Fruit fly (Drosophila melanogaster) whole organism, embryonic: ENCODE data around the gene mst.

ENCODE experiments used
- ATbp ChIP-seq: fragments of 200-800 bp; sonication (Bioruptor generic); optimal IDR thresholded peaks from 2 replicates; lab custom pipeline; 2017; ENCODE audit warnings: missing biosample characterization, mild to moderate bottlenecking, missing genetic modification characterization, missing genetic modification reagents
- Atf-2 ChIP-seq: fragments of 200-800 bp; sonication (Bioruptor generic); optimal IDR thresholded peaks from 2 replicates; lab custom pipeline; 2016; ENCODE audit warnings: missing biosample characterization, missing genetic modification characterization
- BtbVII ChIP-seq: fragments of 200-800 bp; sonication (Bioruptor generic); optimal IDR thresholded peaks from 3 replicates; lab custom pipeline; 2017; ENCODE audit warnings: missing biosample characterization, mild to moderate bottlenecking, missing genetic modification characterization
- CG13624 ChIP-seq: fragments of 200-800 bp; sonication (Bioruptor generic); optimal IDR thresholded peaks from 2 replicates; lab custom pipeline; 2016; ENCODE audit warnings: missing biosample characterization, missing genetic modification characterization
- CG14441 ChIP-seq: fragments of 200-800 bp; sonication (Bioruptor generic); IDR thresholded peaks from 2 replicates; pipeline ENCODE4 v1.3.6; 2022; ENCODE audit warnings: missing biosample characterization, missing genetic modification characterization
- CG16779 ChIP-seq: fragments of 200-800 bp; sonication (Bioruptor generic); IDR thresholded peaks from 2 replicates; pipeline ENCODE4 v1.3.6; 2022; ENCODE audit warnings: missing biosample characterization, missing genetic modification characterization
- CG16813 ChIP-seq: fragments of 200-800 bp; sonication (Bioruptor generic); IDR thresholded peaks from 3 replicates; pipeline ENCODE4 v1.3.6; 2022; ENCODE audit warnings: missing biosample characterization, missing genetic modification characterization; ENCODE audit not compliant: partially characterized antibody
- CG16863 ChIP-seq: fragments of 200-800 bp; sonication (Bioruptor generic); optimal IDR thresholded peaks from 3 replicates; lab custom pipeline; 2016; ENCODE audit warnings: missing biosample characterization, missing genetic modification characterization
- CG17361 ChIP-seq: fragments of 200-800 bp; sonication (Bioruptor generic); IDR thresholded peaks from 3 replicates; pipeline ENCODE4 v1.3.6; 2022; ENCODE audit warnings: missing biosample characterization, missing genetic modification characterization
- CG2678 ChIP-seq: fragments of 200-800 bp; sonication (Bioruptor generic); optimal IDR thresholded peaks from 3 replicates; lab custom pipeline; 2019; ENCODE audit warnings: missing biosample characterization, mild to moderate bottlenecking, missing genetic modification characterization, moderate library complexity
- CG30403 ChIP-seq: fragments of 200-800 bp; sonication (Bioruptor generic); optimal IDR thresholded peaks from 3 replicates; lab custom pipeline; 2016; ENCODE audit warnings: missing biosample characterization, missing genetic modification characterization
- CG3726 ChIP-seq: fragments of 200-800 bp; sonication (Bioruptor generic); IDR thresholded peaks from 3 replicates; pipeline ENCODE4, ENCODE4 v1.3.6; 2022; ENCODE audit warnings: missing biosample characterization, missing genetic modification characterization
- CG4730 ChIP-seq: fragments of 200-800 bp; sonication (Bioruptor generic); IDR thresholded peaks from 2 replicates; pipeline ENCODE4 v1.3.6; 2022; ENCODE audit warnings: missing biosample characterization, missing genetic modification characterization
- CG5180 ChIP-seq: fragments of 200-800 bp; sonication (Bioruptor generic); optimal IDR thresholded peaks from 3 replicates; lab custom pipeline; 2017; ENCODE audit warnings: missing biosample characterization, missing genetic modification characterization, mild to moderate bottlenecking, moderate library complexity, missing genetic modification reagents
- CG6175 ChIP-seq: fragments of 200-800 bp; sonication (Bioruptor generic); IDR thresholded peaks from 3 replicates; pipeline ENCODE4 v1.3.6; 2022; ENCODE audit warnings: missing biosample characterization, missing genetic modification characterization
- CG6654 ChIP-seq: fragments of 200-800 bp; sonication (Bioruptor generic); optimal IDR thresholded peaks from 2 replicates; lab custom pipeline; 2017; ENCODE audit warnings: missing biosample characterization, mild to moderate bottlenecking, missing genetic modification characterization
- CG6683 ChIP-seq: fragments of 200-800 bp; sonication (Bioruptor generic); optimal IDR thresholded peaks from 2 replicates; lab custom pipeline; 2017; ENCODE audit warnings: missing biosample characterization, mild to moderate bottlenecking, missing genetic modification characterization, missing genetic modification reagents
- CG7271 ChIP-seq: fragments of 200-800 bp; sonication (Bioruptor generic); optimal IDR thresholded peaks from 2 replicates; lab custom pipeline; 2018; ENCODE audit warnings: missing biosample characterization, mild to moderate bottlenecking, missing genetic modification characterization, moderate library complexity
- CG7786 ChIP-seq: fragments of 200-800 bp; sonication (Bioruptor generic); optimal IDR thresholded peaks from 2 replicates; lab custom pipeline; 2016; ENCODE audit warnings: missing biosample characterization, missing genetic modification characterization
- CG8944 ChIP-seq: fragments of 200-800 bp; sonication (Bioruptor generic); optimal IDR thresholded peaks from 3 replicates; lab custom pipeline; 2016; ENCODE audit warnings: missing biosample characterization, missing genetic modification characterization
- CG9932 ChIP-seq: fragments of 200-800 bp; sonication (Bioruptor generic); IDR thresholded peaks from 2 replicates; pipeline ENCODE4 v1.3.6; 2022; ENCODE audit warnings: missing biosample characterization, missing genetic modification characterization
- CHES-1-like ChIP-seq: fragments of 200-800 bp; sonication (Bioruptor generic); optimal IDR thresholded peaks from 2 replicates; lab custom pipeline; 2016; ENCODE audit warnings: missing biosample characterization, missing genetic modification characterization
- Dbx ChIP-seq: fragments of 200-800 bp; sonication (Bioruptor generic); IDR thresholded peaks from 3 replicates; pipeline ENCODE4 v1.3.6; 2022; ENCODE audit warnings: missing biosample characterization, missing genetic modification characterization
- Dp ChIP-seq: fragments of 200-800 bp; sonication (Bioruptor generic); optimal IDR thresholded peaks from 2 replicates; lab custom pipeline; 2018; ENCODE audit warnings: missing biosample characterization, mild to moderate bottlenecking, missing genetic modification characterization, moderate library complexity
- Drgx ChIP-seq: fragments of 200-800 bp; sonication (Bioruptor generic); IDR thresholded peaks from 2 replicates; pipeline ENCODE4 v1.3.6; 2022; ENCODE audit warnings: missing biosample characterization, missing genetic modification characterization
- ERR ChIP-seq: fragments of 200-800 bp; sonication (Bioruptor generic); optimal IDR thresholded peaks from 2 replicates; lab custom pipeline; 2016; ENCODE audit warnings: missing biosample characterization, missing genetic modification characterization
- Gsc ChIP-seq: fragments of 200-800 bp; sonication (Bioruptor generic); IDR thresholded peaks from 2 replicates; pipeline ENCODE4 v1.3.6; 2022; ENCODE audit warnings: missing biosample characterization, missing genetic modification characterization
- H15 ChIP-seq: fragments of 200-800 bp; sonication (Bioruptor generic); IDR thresholded peaks from 3 replicates; pipeline ENCODE4 v1.3.6; 2022; ENCODE audit warnings: missing biosample characterization, missing genetic modification characterization
- MTF-1 ChIP-seq: fragments of 200-800 bp; sonication (Bioruptor generic); optimal IDR thresholded peaks from 2 replicates; lab custom pipeline; 2018; ENCODE audit warnings: missing biosample characterization, mild to moderate bottlenecking, missing genetic modification characterization, borderline replicate concordance
- Max ChIP-seq: fragments of 200-800 bp; sonication (Bioruptor generic); optimal IDR thresholded peaks from 2 replicates; lab custom pipeline; 2016; ENCODE audit warnings: missing biosample characterization, mild to moderate bottlenecking, missing genetic modification characterization
- NFAT ChIP-seq: fragments of 200-800 bp; sonication (Bioruptor generic); IDR thresholded peaks from 2 replicates; pipeline ENCODE4 v1.3.6; 2022; ENCODE audit warnings: missing biosample characterization, missing genetic modification characterization
- Rfx ChIP-seq: fragments of 200-800 bp; sonication (Bioruptor generic); IDR thresholded peaks from 2 replicates; pipeline ENCODE4 v1.3.6; 2022; ENCODE audit warnings: missing biosample characterization, missing genetic modification characterization
- Taf1 ChIP-seq: fragments of 200-800 bp; sonication (Bioruptor generic); IDR thresholded peaks from 2 replicates; pipeline ENCODE4 v1.3.6; 2022; ENCODE audit warnings: missing biosample characterization, missing genetic modification characterization
- bcd ChIP-seq: fragments of 200-800 bp; sonication (Bioruptor generic); optimal IDR thresholded peaks from 2 replicates; lab custom pipeline; 2017; ENCODE audit warnings: missing biosample characterization, mild to moderate bottlenecking, missing genetic modification characterization
- caup ChIP-seq: fragments of 200-800 bp; sonication (Bioruptor generic); optimal IDR thresholded peaks from 3 replicates; lab custom pipeline; 2017; ENCODE audit warnings: missing biosample characterization, mild to moderate bottlenecking, missing genetic modification characterization, moderate library complexity; ENCODE audit not compliant: severe bottlenecking
- corto ChIP-seq: fragments of 200-800 bp; sonication (Bioruptor generic); optimal IDR thresholded peaks from 2 replicates; lab custom pipeline; 2016; ENCODE audit warnings: missing biosample characterization, mild to moderate bottlenecking, missing genetic modification characterization, moderate library complexity
- disco-r ChIP-seq: fragments of 200-800 bp; sonication (Bioruptor generic); optimal IDR thresholded peaks from 2 replicates; lab custom pipeline; 2016; ENCODE audit warnings: missing biosample characterization, missing genetic modification characterization
- esg ChIP-seq: fragments of 200-800 bp; sonication (Bioruptor generic); conservative IDR thresholded peaks from 2 replicates; pipeline ENCODE4 v1.3.6; 2022; ENCODE audit warnings: missing biosample characterization, missing genetic modification characterization
- fu2 ChIP-seq: fragments of 200-800 bp; sonication (Bioruptor generic); optimal IDR thresholded peaks from 2 replicates; lab custom pipeline; 2016; ENCODE audit warnings: missing biosample characterization, missing genetic modification characterization
- hth ChIP-seq: fragments of >200 bp; optimal IDR thresholded peaks from 2 replicates; lab custom pipeline; 2017; ENCODE audit warnings: inconsistent platforms
- ind ChIP-seq: fragments of 200-800 bp; sonication (Bioruptor generic); optimal IDR thresholded peaks from 3 replicates; lab custom pipeline; 2016; ENCODE audit warnings: missing biosample characterization, missing genetic modification characterization
- jumu ChIP-seq: fragments of 200-800 bp; sonication (Bioruptor generic); optimal IDR thresholded peaks from 3 replicates; lab custom pipeline; 2016; ENCODE audit warnings: missing biosample characterization, missing genetic modification characterization
- lab ChIP-seq: fragments of 200-800 bp; sonication (Bioruptor generic); optimal IDR thresholded peaks from 3 replicates; lab custom pipeline; 2017; ENCODE audit warnings: missing biosample characterization, missing genetic modification characterization, mild to moderate bottlenecking, moderate library complexity, missing genetic modification reagents
- lov ChIP-seq, 2 experiments: fragments of 200-800 bp in 1 of 2; fragments of >200 bp in 1 of 2; sonication (Bioruptor generic) in 1 of 2; IDR thresholded peaks in 1 of 2; optimal IDR thresholded peaks in 1 of 2; 2 replicates in 1 of 2; 3 replicates in 1 of 2; pipeline versions ENCODE4 v1.3.6 to Lab custom; 2017 to 2022; ENCODE audit warnings: missing biosample characterization in 1 of 2, missing genetic modification characterization in 1 of 2
- odd ChIP-seq: fragments of 200-800 bp; sonication (Bioruptor generic); optimal IDR thresholded peaks from 2 replicates; lab custom pipeline; 2017; ENCODE audit warnings: missing biosample characterization, mild to moderate bottlenecking, missing genetic modification characterization
- sens ChIP-seq: fragments of 200-800 bp; sonication (Bioruptor generic); peaks from one replicate; lab custom pipeline; 2016; ENCODE audit warnings: missing biosample characterization, missing genetic modification characterization
- sima ChIP-seq: fragments of 200-800 bp; sonication (Bioruptor generic); optimal IDR thresholded peaks from 2 replicates; lab custom pipeline; 2016; ENCODE audit warnings: missing biosample characterization, missing genetic modification characterization
- sisA ChIP-seq: fragments of 200-800 bp; sonication (Bioruptor generic); IDR thresholded peaks from 2 replicates; pipeline ENCODE4 v1.3.6; 2022; ENCODE audit warnings: missing biosample characterization, missing genetic modification characterization
- tll ChIP-seq, 2 experiments: fragments of 200-800 bp in 1 of 2; fragments of >200 bp in 1 of 2; sonication (Bioruptor generic) in 1 of 2; optimal IDR thresholded peaks; 2 replicates each; lab custom pipeline; 2017 to 2019; ENCODE audit warnings: missing biosample characterization in 2 of 2, missing genetic modification characterization in 2 of 2, mild to moderate bottlenecking in 1 of 2, moderate library complexity in 1 of 2
- unpg ChIP-seq: fragments of 200-800 bp; sonication (Bioruptor generic); optimal IDR thresholded peaks from 3 replicates; lab custom pipeline; 2018; ENCODE audit warnings: missing biosample characterization, mild to moderate bottlenecking, missing genetic modification characterization, moderate library complexity

Gene mst

dm6 chrX:21349800-21350309, 38.9 kb upstream of the mst start, which contains the start of the genes peng and sol (continued):
- TF ChIP-seq sisA (GFP tag; lab: Robert Waterston, UW): peak; percentile 50; the same call in 1 of the 2 replicates
- peak; percentile 36 for TF ChIP-seq CG6683
- peak; percentile 84; the same call in 2 of the 3 replicates for TF ChIP-seq CG17361 (GFP tag; lab: Robert Waterston, UW)
- TF ChIP-seq CG16779 (GFP tag; lab: Robert Waterston, UW): no peak
- no peak for TF ChIP-seq CG5180 (GFP tag; lab: Kevin White, UChicago)
- no peak for TF ChIP-seq ERR (GFP tag; lab: Kevin White, UChicago)
- TF ChIP-seq CG6175 (GFP tag; lab: Robert Waterston, UW): 0 out of 3 replicates have a peak, but pooled peaks have one; percentile 25
- TF ChIP-seq CG16863: no peak
- peak; percentile 33 for TF ChIP-seq disco-r (GFP tag; lab: Kevin White, UChicago)
- TF ChIP-seq lov (optimal IDR thresholded peaks at IDR 0.05; lab: Kevin White, UChicago): no peak
- peak; percentile 49; the same call in 1 of the 3 replicates for TF ChIP-seq lov (GFP tag; IDR thresholded peaks at IDR 0.05; lab: Robert Waterston, UW)
- TF ChIP-seq caup (GFP tag; lab: Kevin White, UChicago): peak; percentile 56
- no peak for TF ChIP-seq Dp (GFP tag; lab: Kevin White, UChicago)
- TF ChIP-seq hth: no peak
- no peak for TF ChIP-seq CG6654 (GFP tag; lab: Kevin White, UChicago)
- TF ChIP-seq CG30403 (GFP tag; lab: Kevin White, UChicago): peak; percentile 87
- peak; percentile 65 for TF ChIP-seq fu2
- peak; percentile 70 for TF ChIP-seq bcd (GFP tag; lab: Kevin White, UChicago)
- TF ChIP-seq lab: no peak
- TF ChIP-seq corto: no peak
- TF ChIP-seq CG4730: peak; percentile 23; the same call in 1 of the 2 replicates
- TF ChIP-seq CG14441: peak; percentile 73
- TF ChIP-seq H15 (GFP tag; lab: Robert Waterston, UW): peak; percentile 42; the same call in 1 of the 3 replicates
- TF ChIP-seq BtbVII (GFP tag; lab: Kevin White, UChicago): peak; percentile 47
- no peak for TF ChIP-seq sima
- TF ChIP-seq CG13624 (GFP tag; lab: Kevin White, UChicago): peak; percentile 76
- peak; percentile 35; the same call in 1 of the 2 replicates for TF ChIP-seq Drgx (GFP tag; lab: Robert Waterston, UW)
- no peak for TF ChIP-seq Gsc
- TF ChIP-seq sens: peak; percentile 96
- no peak for TF ChIP-seq Dbx (GFP tag; lab: Robert Waterston, UW)
- TF ChIP-seq esg (GFP tag; lab: Robert Waterston, UW): peak; percentile 53
- peak; percentile 76 for TF ChIP-seq CG2678 (tag; lab: Kevin White, UChicago)
- TF ChIP-seq Atf-2: peak; percentile 69
- peak; percentile 12 for TF ChIP-seq CG7271
- TF ChIP-seq unpg: peak; percentile 66
- TF ChIP-seq tll (GFP tag; optimal IDR thresholded peaks at IDR 0.05; lab: Kevin White, UChicago): no peak
- peak; percentile 80 for TF ChIP-seq Max (GFP tag; lab: Kevin White, UChicago)
- TF ChIP-seq CG16813 (GFP tag; lab: Robert Waterston, UW): no peak
- no peak for TF ChIP-seq ATbp (GFP tag; lab: Kevin White, UChicago)
- peak; percentile 72 for TF ChIP-seq CG7786 (GFP tag; lab: Kevin White, UChicago)
- TF ChIP-seq odd (GFP tag; lab: Kevin White, UChicago): peak; percentile 24
- TF ChIP-seq CHES-1-like: peak; percentile 39
- peak; percentile 76 for TF ChIP-seq ind (GFP tag; lab: Kevin White, UChicago)
- peak; percentile 58 for TF ChIP-seq jumu (GFP tag; lab: Kevin White, UChicago)
- peak; percentile 79 for TF ChIP-seq CG9932 (GFP tag; lab: Robert Waterston, UW)
- TF ChIP-seq CG8944 (GFP tag; lab: Kevin White, UChicago): peak; percentile 55
- TF ChIP-seq Rfx (GFP tag; lab: Robert Waterston, UW): peak; percentile 71
- no peak for TF ChIP-seq NFAT (GFP tag; lab: Robert Waterston, UW)
- TF ChIP-seq Taf1: no peak
- TF ChIP-seq MTF-1 (GFP tag; lab: Kevin White, UChicago): no peak
- TF ChIP-seq CG3726 (GFP tag; lab: Robert Waterston, UW): no peak
